Comparison of ENCODE assay signal across 4 fruit fly cellular contexts in genomic region chr3R:26888086-26888724, dm6.
TF ChIP-seq lines count a peak whose summit lies in the region.

No protein-coding gene starts in this region.

- TF ChIP-seq CTCF in whole organism, embryonic (GFP tag; optimal IDR thresholded peaks at IDR 0.05; lab: Kevin White, UChicago): no peak

TF ChIP-seq in whole organism, embryonic, 481 proteins besides CTCF, POLR2A, EP300 and RAD21 (continues in another document):
- TF ChIP-seq lola (GFP tag; optimal IDR thresholded peaks at IDR 0.05; lab: Kevin White, UChicago) (peak in 1 of 3 experiments; percentile 4), fd96Cb (tag; optimal IDR thresholded peaks at IDR 0.05; lab: Kevin White, UChicago) (peak; percentile 49), CG17361 (GFP tag; IDR thresholded peaks at IDR 0.05; lab: Robert Waterston, UW) (peak; percentile 68), Blimp-1 (GFP tag; optimal IDR thresholded peaks at IDR 0.05; lab: Kevin White, UChicago) (peak; percentile 84), NC2β (GFP tag; optimal IDR thresholded peaks at IDR 0.05; lab: Kevin White, UChicago) (no peak), tna (GFP tag; IDR thresholded peaks at IDR 0.05; lab: Robert Waterston, UW; ENCODE audit: partially characterized antibody) (no peak), CG11695 (GFP tag; IDR thresholded peaks at IDR 0.05; lab: Robert Waterston, UW) (peak; percentile 69), PHDP (tag; optimal IDR thresholded peaks at IDR 0.05; lab: Kevin White, UChicago) (peak; percentile 54), vvl (GFP tag; IDR thresholded peaks at IDR 0.05; lab: Robert Waterston, UW) (no peak), CG18619 (GFP tag; optimal IDR thresholded peaks at IDR 0.05; lab: Kevin White, UChicago) (peak; percentile 14), CG4730 (GFP tag; IDR thresholded peaks at IDR 0.05; lab: Robert Waterston, UW) (0 out of 2 replicates have a peak, but pooled peaks have one; percentile 26), dmrt11E (tag; optimal IDR thresholded peaks at IDR 0.05; lab: Kevin White, UChicago) (no peak), emc (GFP tag; optimal IDR thresholded peaks at IDR 0.05; lab: Kevin White, UChicago) (no peak), Doc3 (GFP tag; IDR thresholded peaks at IDR 0.05; lab: Robert Waterston, UW; ENCODE audit: partially characterized antibody) (no peak), Med (GFP tag; lab: Kevin White, UChicago) (peak; percentile 88), CG14050 (GFP tag; IDR thresholded peaks at IDR 0.05; lab: Robert Waterston, UW) (no peak), fd3F (GFP tag; optimal IDR thresholded peaks at IDR 0.05; lab: Kevin White, UChicago) (peak; percentile 42), CG12104 (GFP tag; optimal IDR thresholded peaks at IDR 0.05; lab: Kevin White, UChicago) (peak; percentile 21), Deaf1 (tag; optimal IDR thresholded peaks at IDR 0.05; lab: Kevin White, UChicago) (peak; percentile 27), cad (GFP tag; optimal IDR thresholded peaks at IDR 0.05; lab: Kevin White, UChicago) (peak; percentile 89), Ets97D (GFP tag; optimal IDR thresholded peaks at IDR 0.05; lab: Kevin White, UChicago) (peak; percentile 34), wek (GFP tag; optimal IDR thresholded peaks at IDR 0.05; lab: Kevin White, UChicago) (no peak)

TF ChIP-seq in whole organism, prepupa, 60 proteins besides CTCF, POLR2A, EP300 and RAD21 (continues in another document):
- TF ChIP-seq achi (GFP tag; optimal IDR thresholded peaks at IDR 0.05; lab: Kevin White, UChicago): no peak
- peak; percentile 50 for TF ChIP-seq Hr4 (GFP tag; optimal IDR thresholded peaks at IDR 0.05; lab: Kevin White, UChicago)
- peak; percentile 54 for TF ChIP-seq Hr39 (GFP tag; optimal IDR thresholded peaks at IDR 0.05; lab: Kevin White, UChicago)
- peak; percentile 41 for TF ChIP-seq lz (GFP tag; optimal IDR thresholded peaks at IDR 0.05; lab: Kevin White, UChicago)
- no peak for TF ChIP-seq Eip93F (GFP tag; optimal IDR thresholded peaks at IDR 0.05; lab: Kevin White, UChicago)
- TF ChIP-seq fkh (GFP tag; optimal IDR thresholded peaks at IDR 0.05; lab: Kevin White, UChicago): peak; percentile 13
- peak; percentile 0 for TF ChIP-seq CG34406 (GFP tag; optimal IDR thresholded peaks at IDR 0.05; lab: Kevin White, UChicago)
- peak; percentile 86 for TF ChIP-seq Eip78C (GFP tag; lab: Kevin White, UChicago)
- peak; percentile 13 for TF ChIP-seq pdm3 (GFP tag; optimal IDR thresholded peaks at IDR 0.05; lab: Kevin White, UChicago)
- peak; percentile 45 for TF ChIP-seq CG32006 (GFP tag; optimal IDR thresholded peaks at IDR 0.05; lab: Kevin White, UChicago)
- no peak; the same call in 2 of the 3 replicates for TF ChIP-seq CG6163 (GFP tag; IDR thresholded peaks at IDR 0.05; lab: Robert Waterston, UW)
- TF ChIP-seq CG31627 (GFP tag; optimal IDR thresholded peaks at IDR 0.05; lab: Kevin White, UChicago): peak; percentile 57
- TF ChIP-seq fd85E (GFP tag; optimal IDR thresholded peaks at IDR 0.05; lab: Kevin White, UChicago): no peak
- TF ChIP-seq CG11294 (GFP tag; IDR thresholded peaks at IDR 0.05; lab: Robert Waterston, UW): no peak
- no peak for TF ChIP-seq CG3032 (tag; optimal IDR thresholded peaks at IDR 0.05; lab: Kevin White, UChicago)
- peak; percentile 66 for TF ChIP-seq esn (GFP tag; optimal IDR thresholded peaks at IDR 0.05; lab: Kevin White, UChicago)
- TF ChIP-seq Blimp-1 (GFP tag; optimal IDR thresholded peaks at IDR 0.05; lab: Kevin White, UChicago): no peak
- TF ChIP-seq acj6 (GFP tag; optimal IDR thresholded peaks at IDR 0.05; lab: Kevin White, UChicago): peak; percentile 5
- no peak for TF ChIP-seq CG16779 (tag; optimal IDR thresholded peaks at IDR 0.05; lab: Kevin White, UChicago)
- no peak for TF ChIP-seq CG3919 (GFP tag; optimal IDR thresholded peaks at IDR 0.05; lab: Kevin White, UChicago)
- peak; percentile 52 for TF ChIP-seq Smox (GFP tag; optimal IDR thresholded peaks at IDR 0.05; lab: Kevin White, UChicago)
- TF ChIP-seq Sox14 (GFP tag; optimal IDR thresholded peaks at IDR 0.05; lab: Kevin White, UChicago): peak; percentile 12
- peak; percentile 29 for TF ChIP-seq Ets21C (GFP tag; optimal IDR thresholded peaks at IDR 0.05; lab: Kevin White, UChicago)
- no peak for TF ChIP-seq CG6276 (GFP tag; optimal IDR thresholded peaks at IDR 0.05; lab: Kevin White, UChicago)

TF ChIP-seq in whole organism, pupa, 21 proteins besides CTCF, POLR2A, EP300 and RAD21:
- TF ChIP-seq D1 (tag; optimal IDR thresholded peaks at IDR 0.05; lab: Kevin White, UChicago) (no peak), Pif1A (GFP tag; optimal IDR thresholded peaks at IDR 0.05; lab: Kevin White, UChicago) (no peak), CG32121 (GFP tag; IDR thresholded peaks at IDR 0.05; lab: Robert Waterston, UW) (peak; percentile 31; the same call in 1 of the 2 replicates), CG10348 (GFP tag; IDR thresholded peaks at IDR 0.05; lab: Robert Waterston, UW) (no peak), Snoo (tag; optimal IDR thresholded peaks at IDR 0.05; lab: Kevin White, UChicago) (peak; percentile 15), CG17806 (tag; optimal IDR thresholded peaks at IDR 0.05; lab: Kevin White, UChicago) (no peak), CG13204 (GFP tag; optimal IDR thresholded peaks at IDR 0.05; lab: Kevin White, UChicago) (no peak), fd96Ca (GFP tag; IDR thresholded peaks at IDR 0.05; lab: Robert Waterston, UW) (no peak), CG9948 (tag; optimal IDR thresholded peaks at IDR 0.05; lab: Kevin White, UChicago) (no peak), Pif1B (GFP tag; optimal IDR thresholded peaks at IDR 0.05; lab: Kevin White, UChicago) (no peak), CG34367 (tag; optimal IDR thresholded peaks at IDR 0.05; lab: Kevin White, UChicago) (no peak), CG14655 (GFP tag; optimal IDR thresholded peaks at IDR 0.05; lab: Kevin White, UChicago) (peak; percentile 3), rn (GFP tag; IDR thresholded peaks at IDR 0.05; lab: Robert Waterston, UW) (no peak), CG4496 (GFP tag; IDR thresholded peaks at IDR 0.05; lab: Robert Waterston, UW) (no peak), CG15710 (tag; optimal IDR thresholded peaks at IDR 0.05; lab: Kevin White, UChicago) (no peak), EcR (GFP tag; optimal IDR thresholded peaks at IDR 0.05; lab: Kevin White, UChicago) (no peak), CG8301 (tag; optimal IDR thresholded peaks at IDR 0.05; lab: Kevin White, UChicago) (no peak), gl (tag; optimal IDR thresholded peaks at IDR 0.05; lab: Kevin White, UChicago) (no peak)

TF ChIP-seq in whole organism, wandering third instar larva, 38 proteins besides CTCF, POLR2A, EP300 and RAD21:
- TF ChIP-seq ey (GFP tag; optimal IDR thresholded peaks at IDR 0.05; lab: Kevin White, UChicago): peak; percentile 60
- no peak for TF ChIP-seq sage (GFP tag; optimal IDR thresholded peaks at IDR 0.05; lab: Kevin White, UChicago)
- peak; percentile 13 for TF ChIP-seq CG32264 (GFP tag; optimal IDR thresholded peaks at IDR 0.05; lab: Kevin White, UChicago)
- TF ChIP-seq Vsx2 (GFP tag; optimal IDR thresholded peaks at IDR 0.05; lab: Kevin White, UChicago; ENCODE audit: partially characterized antibody): no peak
- TF ChIP-seq br (GFP tag; optimal IDR thresholded peaks at IDR 0.05; lab: Kevin White, UChicago): peak; percentile 62
- no peak for TF ChIP-seq brk (GFP tag; optimal IDR thresholded peaks at IDR 0.05; lab: Kevin White, UChicago)
- peak; percentile 64 for TF ChIP-seq fru (GFP tag; optimal IDR thresholded peaks at IDR 0.05; lab: Kevin White, UChicago)
- peak; percentile 33 for TF ChIP-seq Sp1 (GFP tag; optimal IDR thresholded peaks at IDR 0.05; lab: Kevin White, UChicago)
- no peak for TF ChIP-seq pan (optimal IDR thresholded peaks at IDR 0.05; lab: Kevin White, UChicago)
- no peak for TF ChIP-seq sv (GFP tag; optimal IDR thresholded peaks at IDR 0.05; lab: Kevin White, UChicago)
- no peak for TF ChIP-seq Myc (optimal IDR thresholded peaks at IDR 0.05; lab: Kevin White, UChicago)
- peak; percentile 44 for TF ChIP-seq Hnf4 (GFP tag; optimal IDR thresholded peaks at IDR 0.05; lab: Kevin White, UChicago)
- TF ChIP-seq Abd-B (GFP tag; optimal IDR thresholded peaks at IDR 0.05; lab: Kevin White, UChicago): no peak
- TF ChIP-seq dsf (GFP tag; optimal IDR thresholded peaks at IDR 0.05; lab: Kevin White, UChicago; ENCODE audit: borderline replicate concordance): no peak
- no peak for TF ChIP-seq Rel (GFP tag; optimal IDR thresholded peaks at IDR 0.05; lab: Kevin White, UChicago)
- peak; percentile 6 for TF ChIP-seq Rel (tag; optimal IDR thresholded peaks at IDR 0.05; lab: Kevin White, UChicago)
- peak; percentile 46 for TF ChIP-seq psq (GFP tag; optimal IDR thresholded peaks at IDR 0.05; lab: Kevin White, UChicago)
- no peak for TF ChIP-seq dmrt93B (GFP tag; optimal IDR thresholded peaks at IDR 0.05; lab: Kevin White, UChicago)
- TF ChIP-seq jim (GFP tag; optimal IDR thresholded peaks at IDR 0.05; lab: Kevin White, UChicago): no peak
- TF ChIP-seq h (GFP tag; optimal IDR thresholded peaks at IDR 0.05; lab: Kevin White, UChicago): peak; percentile 72
- TF ChIP-seq usp (GFP tag; optimal IDR thresholded peaks at IDR 0.05; lab: Kevin White, UChicago): no peak
- TF ChIP-seq rgr (GFP tag; optimal IDR thresholded peaks at IDR 0.05; lab: Kevin White, UChicago): peak; percentile 59
- TF ChIP-seq OdsH (GFP tag; optimal IDR thresholded peaks at IDR 0.05; lab: Kevin White, UChicago): peak; percentile 58
- peak; percentile 66 for TF ChIP-seq HLH106 (tag; optimal IDR thresholded peaks at IDR 0.05; lab: Kevin White, UChicago)
- TF ChIP-seq Dfd (GFP tag; optimal IDR thresholded peaks at IDR 0.05; lab: Kevin White, UChicago): no peak
- peak in 1 of 2 experiments; percentile 56 for TF ChIP-seq foxo (GFP tag; optimal IDR thresholded peaks at IDR 0.05; lab: Kevin White, UChicago)
- no peak for TF ChIP-seq lola (GFP tag; optimal IDR thresholded peaks at IDR 0.05; lab: Kevin White, UChicago)
- peak; percentile 3 for TF ChIP-seq woc (GFP tag; optimal IDR thresholded peaks at IDR 0.05; lab: Kevin White, UChicago)

Comparison
In these comparisons a context has a peak if more than half of its experiments do, and no peak if none do; other contexts are left out.
1. Of the 7 proteins assayed by ChIP-seq in both whole organism, embryonic and whole organism, prepupa: peak only in whole organism, embryonic: Blimp-1; only in whole organism, prepupa: Hr39; in both: Sox102F; in neither: 4.